Fruit fly (Drosophila melanogaster): ENCODE measurements around the gene CG13937.

dm6 chr3L:1861400-1861793 is 21.4 kb downstream of the CG13937 start:
- TF ChIP-seq CG5180 (GFP tag; optimal IDR thresholded peaks at IDR 0.05) (no peak), CG4820 (GFP tag; optimal IDR thresholded peaks at IDR 0.05) (no peak), CG10209 (GFP tag; optimal IDR thresholded peaks at IDR 0.05) (no peak), Aef1 (GFP tag; IDR thresholded peaks at IDR 0.05) (no peak), sens-2 (GFP tag; IDR thresholded peaks at IDR 0.05) (no peak)

Measured in whole organism, embryonic.